Fruit fly (Drosophila melanogaster) whole organism, prepupa: ENCODE results near the gene CG7453.

Experiments
- CG10631 ChIP-seq: fragments of 200-800 bp; sonication (Bioruptor generic); optimal IDR thresholded peaks from 2 replicates; lab custom pipeline; 2016; ENCODE audit warnings: missing biosample characterization, missing genetic modification characterization
- Smox ChIP-seq: fragments of 200-800 bp; sonication (Bioruptor generic); optimal IDR thresholded peaks from 3 replicates; lab custom pipeline; 2016; ENCODE audit warnings: missing biosample characterization, missing genetic modification characterization
- spab ChIP-seq: fragments of 200-800 bp; sonication (Bioruptor generic); optimal IDR thresholded peaks from 2 replicates; lab custom pipeline; 2017; ENCODE audit warnings: missing biosample characterization, mild to moderate bottlenecking, missing genetic modification characterization, missing genetic modification reagents

DNA sequence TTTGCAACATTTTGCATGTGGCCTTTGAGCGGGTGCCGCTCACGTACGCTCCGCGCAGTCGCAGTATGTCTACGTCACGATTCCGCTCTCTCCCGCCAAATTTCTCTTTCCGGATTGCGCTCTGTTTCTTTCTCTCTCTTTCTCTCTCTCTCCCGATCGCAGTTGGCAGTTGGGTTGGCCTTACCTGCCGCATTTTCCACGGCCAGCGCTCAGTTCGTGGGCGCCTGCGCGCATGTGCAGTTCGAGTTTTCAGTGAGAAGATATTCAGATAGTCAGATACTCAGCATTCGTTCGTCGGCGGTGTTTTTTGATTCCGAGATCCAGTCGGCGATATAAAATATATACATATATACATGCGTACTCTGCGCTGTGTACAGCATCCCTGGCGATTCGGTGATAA is 40.4 kb downstream of the CG7453 start, which contains the start of gene CG7884:
- TF ChIP-seq spab (GFP tag; lab: Kevin White, UChicago) (no peak), CG10631 (GFP tag; lab: Kevin White, UChicago) (no peak), Smox (GFP tag; lab: Kevin White, UChicago) (no peak)
